Fruit fly (Drosophila melanogaster) whole organism, adult: ENCODE data around the gene CG13280.

Experiments
- CG11617 ChIP-seq: fragments of 200-800 bp; sonication (Bioruptor generic); optimal IDR thresholded peaks from 2 replicates; lab custom pipeline; 2017; ENCODE audit warnings: mild to moderate bottlenecking, missing biosample characterization, missing genetic modification reagents, missing genetic modification characterization
- CG12768 ChIP-seq: fragments of 200-800 bp; sonication (Bioruptor generic); optimal IDR thresholded peaks from 2 replicates; lab custom pipeline; 2017; ENCODE audit warnings: missing biosample characterization, missing genetic modification characterization, mild to moderate bottlenecking, moderate library complexity, missing genetic modification reagents
- CG14711 ChIP-seq: fragments of 200-800 bp; sonication (Bioruptor generic); optimal IDR thresholded peaks from 2 replicates; lab custom pipeline; 2018; ENCODE audit warnings: missing biosample characterization, mild to moderate bottlenecking, missing genetic modification characterization, moderate library complexity
- CG1620 ChIP-seq: fragments of 200-800 bp; sonication (Bioruptor generic); optimal IDR thresholded peaks from 2 replicates; lab custom pipeline; 2016; ENCODE audit warnings: missing biosample characterization, missing genetic modification characterization
- CG33017 ChIP-seq: fragments of 200-800 bp; sonication (Bioruptor generic); optimal IDR thresholded peaks from 2 replicates; lab custom pipeline; 2018; ENCODE audit warnings: missing biosample characterization, mild to moderate bottlenecking, missing genetic modification characterization, moderate library complexity
- CG5204 ChIP-seq: fragments of 200-800 bp; sonication (Bioruptor generic); optimal IDR thresholded peaks from 2 replicates; lab custom pipeline; 2016; ENCODE audit warnings: missing biosample characterization, missing genetic modification characterization
- CG7045 ChIP-seq: fragments of 200-800 bp; sonication (Bioruptor generic); optimal IDR thresholded peaks from 2 replicates; lab custom pipeline; 2017; ENCODE audit warnings: missing biosample characterization, mild to moderate bottlenecking, missing genetic modification characterization
- CG7101 ChIP-seq: fragments of 200-800 bp; sonication (Bioruptor generic); optimal IDR thresholded peaks from 2 replicates; lab custom pipeline; 2018; ENCODE audit warnings: missing biosample characterization, mild to moderate bottlenecking, missing genetic modification characterization, moderate library complexity
- Clk ChIP-seq: fragments of 200-800 bp; sonication (Bioruptor generic); optimal IDR thresholded peaks from 2 replicates; lab custom pipeline; 2017; ENCODE audit warnings: missing biosample characterization, missing genetic modification characterization
- Crg-1 ChIP-seq: fragments of 200-800 bp; sonication (Bioruptor generic); optimal IDR thresholded peaks from 2 replicates; lab custom pipeline; 2016; ENCODE audit warnings: missing biosample characterization, missing genetic modification characterization
- Hr96 ChIP-seq: fragments of 200-800 bp; sonication (Bioruptor generic); optimal IDR thresholded peaks from 2 replicates; lab custom pipeline; 2016; ENCODE audit warnings: missing biosample characterization, missing genetic modification characterization
- Mnt ChIP-seq: fragments of 200-800 bp; sonication (Bioruptor generic); optimal IDR thresholded peaks from 2 replicates; lab custom pipeline; 2016; ENCODE audit warnings: missing biosample characterization, mild to moderate bottlenecking, missing genetic modification characterization
- bab1 ChIP-seq: fragments of 200-800 bp; sonication (Bioruptor generic); optimal IDR thresholded peaks from 3 replicates; lab custom pipeline; 2019; ENCODE audit warnings: missing biosample characterization, mild to moderate bottlenecking, missing genetic modification characterization, moderate library complexity
- cic ChIP-seq: fragments of 200-800 bp; sonication (Bioruptor generic); optimal IDR thresholded peaks from 2 replicates; lab custom pipeline; 2017; ENCODE audit warnings: missing biosample characterization, mild to moderate bottlenecking, missing genetic modification characterization, moderate library complexity
- cnc ChIP-seq, 2 experiments: fragments of >200 bp; optimal IDR thresholded peaks; 2 replicates each; lab custom pipeline; 2017
- kay ChIP-seq: fragments of 200-800 bp; sonication (Bioruptor generic); peaks from one replicate; lab custom pipeline; 2016; ENCODE audit warnings: missing biosample characterization, missing genetic modification characterization, borderline replicate concordance
- ovo ChIP-seq: fragments of 200-800 bp; sonication (Bioruptor generic); optimal IDR thresholded peaks from 2 replicates; lab custom pipeline; 2016; ENCODE audit warnings: missing biosample characterization, missing genetic modification characterization
- pad ChIP-seq: fragments of 200-800 bp; sonication (Bioruptor generic); optimal IDR thresholded peaks from 3 replicates; lab custom pipeline; 2017; ENCODE audit warnings: missing biosample characterization, missing genetic modification characterization, mild to moderate bottlenecking, moderate library complexity, missing genetic modification reagents
- tj ChIP-seq: fragments of 200-800 bp; sonication (Bioruptor generic); optimal IDR thresholded peaks from 3 replicates; lab custom pipeline; 2017; ENCODE audit warnings: missing biosample characterization, mild to moderate bottlenecking, missing genetic modification characterization, moderate library complexity
- toe ChIP-seq: fragments of 200-800 bp; sonication (Bioruptor generic); optimal IDR thresholded peaks from 2 replicates; lab custom pipeline; 2016; ENCODE audit warnings: missing biosample characterization, missing genetic modification characterization

CG13280 gene

dm6 chr2L:16808752-16809151 lies 12.1 kb downstream of the CG13280 start:
- no peak for TF ChIP-seq bab1 (GFP tag; lab: Kevin White, UChicago)
- no peak for TF ChIP-seq Mnt (GFP tag; lab: Kevin White, UChicago)
- no peak for TF ChIP-seq tj (GFP tag; lab: Kevin White, UChicago)
- TF ChIP-seq Crg-1 (GFP tag; lab: Kevin White, UChicago): no peak
- no peak for TF ChIP-seq kay (GFP tag; lab: Kevin White, UChicago)
- TF ChIP-seq CG14711 (tag; lab: Kevin White, UChicago): no peak
- no peak for TF ChIP-seq CG33017 (tag; lab: Kevin White, UChicago)
- no peak for TF ChIP-seq Clk (GFP tag; lab: Kevin White, UChicago)
- TF ChIP-seq CG7045: no peak
- TF ChIP-seq pad: no peak
- TF ChIP-seq CG12768 (GFP tag; lab: Kevin White, UChicago): no peak
- no peak for TF ChIP-seq CG1620
- TF ChIP-seq toe: no peak
- TF ChIP-seq ovo (GFP tag; lab: Kevin White, UChicago): no peak
- TF ChIP-seq CG7101 (tag; lab: Kevin White, UChicago): no peak
- TF ChIP-seq Hr96: no peak
- no peak for TF ChIP-seq cic (GFP tag; lab: Kevin White, UChicago)
- no peak for TF ChIP-seq CG11617 (GFP tag; lab: Kevin White, UChicago)
- no peak for TF ChIP-seq cnc (optimal IDR thresholded peaks at IDR 0.05; lab: Kevin White, UChicago)

DNA sequence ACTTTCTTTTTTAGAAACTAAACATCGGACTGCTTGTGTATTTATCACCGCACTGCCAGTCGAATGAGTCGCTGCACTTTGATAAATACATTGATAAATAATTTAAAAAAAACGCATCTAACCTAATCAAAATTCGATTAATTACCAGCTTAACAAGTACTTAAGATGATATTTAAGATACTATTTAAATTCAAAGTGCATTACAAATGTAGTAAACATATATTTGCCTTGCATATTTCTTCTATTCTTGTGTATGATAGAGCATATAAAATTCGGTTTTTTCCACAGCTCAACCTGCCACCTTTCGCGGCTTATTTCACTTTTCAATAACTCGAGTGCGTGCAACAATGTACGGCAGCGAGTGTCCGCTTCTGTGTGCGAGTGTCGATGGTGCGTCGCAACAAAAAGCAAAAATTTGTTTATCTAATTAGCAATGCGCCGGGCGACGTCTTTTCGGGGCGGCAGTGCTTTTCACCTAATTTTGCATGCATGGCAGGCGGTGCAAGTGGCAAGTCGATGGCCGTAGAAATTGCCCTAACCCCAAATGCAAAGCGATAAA lies 16.4 kb downstream of the CG13280 start, which contains the start of gene CG13272:
TSS of gene CG13272 (plus strand) at position 509 of the 559 bp plus-strand sequence.
- TF ChIP-seq CG33017 (tag; lab: Kevin White, UChicago) (no peak), Crg-1 (GFP tag; lab: Kevin White, UChicago) (no peak), tj (GFP tag; lab: Kevin White, UChicago) (no peak), CG1620 (no peak), Hr96 (no peak), cnc (optimal IDR thresholded peaks at IDR 0.05; lab: Kevin White, UChicago) (no peak), CG12768 (GFP tag; lab: Kevin White, UChicago) (no peak), cic (GFP tag; lab: Kevin White, UChicago) (no peak), bab1 (GFP tag; lab: Kevin White, UChicago) (no peak), CG11617 (GFP tag; lab: Kevin White, UChicago) (no peak), CG5204 (no peak), Mnt (GFP tag; lab: Kevin White, UChicago) (no peak), toe (no peak), Clk (GFP tag; lab: Kevin White, UChicago) (no peak), CG7101 (tag; lab: Kevin White, UChicago) (no peak), pad (no peak), kay (GFP tag; lab: Kevin White, UChicago) (no peak), ovo (GFP tag; lab: Kevin White, UChicago) (no peak), CG7045 (no peak), CG14711 (tag; lab: Kevin White, UChicago) (no peak)

- TF ChIP-seq Crg-1 (GFP tag; lab: Kevin White, UChicago) (no peak), CG7045 (no peak)
These were observed 17.3 kb downstream of the CG13280 start for dm6 chr2L:16803638-16804037.

dm6 chr2L:16801578-16802152 lies 19.2 kb downstream of the CG13280 start:
- TF ChIP-seq kay (GFP tag; lab: Kevin White, UChicago) (peak; percentile 42), Hr96 (no peak), CG14711 (tag; lab: Kevin White, UChicago) (no peak), ovo (GFP tag; lab: Kevin White, UChicago) (no peak)

- TF ChIP-seq Mnt (GFP tag; lab: Kevin White, UChicago) (peak; percentile 9), CG1620 (no peak)
These were observed 21.4 kb downstream of the CG13280 start for dm6 chr2L:16799496-16799895.

- peak; percentile 33 for TF ChIP-seq CG33017 (tag; lab: Kevin White, UChicago)
- TF ChIP-seq pad: no peak
- no peak for TF ChIP-seq bab1 (GFP tag; lab: Kevin White, UChicago)
- TF ChIP-seq CG7045: peak; percentile 11
- TF ChIP-seq ovo (GFP tag; lab: Kevin White, UChicago): no peak
- peak in 1 of 2 experiments; percentile 42 for TF ChIP-seq cnc (optimal IDR thresholded peaks at IDR 0.05; lab: Kevin White, UChicago)
- TF ChIP-seq CG5204: no peak
- TF ChIP-seq toe: no peak
- no peak for TF ChIP-seq CG1620
- no peak for TF ChIP-seq CG12768 (GFP tag; lab: Kevin White, UChicago)
- TF ChIP-seq CG11617 (GFP tag; lab: Kevin White, UChicago): no peak
- no peak for TF ChIP-seq Crg-1 (GFP tag; lab: Kevin White, UChicago)
- no peak for TF ChIP-seq CG7101 (tag; lab: Kevin White, UChicago)
- no peak for TF ChIP-seq tj (GFP tag; lab: Kevin White, UChicago)
- peak; percentile 90 for TF ChIP-seq kay (GFP tag; lab: Kevin White, UChicago)
- TF ChIP-seq cic (GFP tag; lab: Kevin White, UChicago): no peak
- TF ChIP-seq Mnt (GFP tag; lab: Kevin White, UChicago): peak; percentile 7
- TF ChIP-seq CG14711 (tag; lab: Kevin White, UChicago): no peak
- TF ChIP-seq Hr96: no peak
These were observed 22.2 kb downstream of the CG13280 start, which contains the start of gene Ugt37D1 for dm6 chr2L:16798705-16799104. Gene Ugt37D1, plus strand, starts transcription at chr2L:16799025.
